Worm (Caenorhabditis elegans) whole organism, L3 larva: Measurements from ENCODE around the gene glt-4.

Experiments
- ama-1 ChIP-seq: fragments of 150-350 bp; optimal IDR thresholded peaks from 2 replicates; lab custom pipeline; 2018
- egl-27 ChIP-seq: sonication (generic microtip); optimal IDR thresholded peaks from 4 replicates; lab custom pipeline; 2017; ENCODE audit warnings: missing biosample characterization, missing genetic modification reagents, missing genetic modification characterization
- nhr-237 ChIP-seq: fragments of 150-350 bp; optimal IDR thresholded peaks from 2 replicates; lab custom pipeline; 2014; ENCODE audit warnings: missing biosample characterization, missing genetic modification characterization
- unc-39 ChIP-seq: sonication (generic microtip); optimal IDR thresholded peaks from 4 replicates; lab custom pipeline; 2017; ENCODE audit warnings: missing biosample characterization, missing genetic modification characterization
- ztf-11 ChIP-seq: fragments of 150-350 bp; optimal IDR thresholded peaks from 2 replicates; lab custom pipeline; 2014; ENCODE audit warnings: missing biosample characterization, missing genetic modification characterization

ce11 chrX:6373348-6373747 lies 29.9 kb upstream of the glt-4 start, which contains the start of gene C03B1.17:
- no peak for TF ChIP-seq unc-39 (tag; lab: Kevin White, UChicago)
- no peak for TF ChIP-seq ama-1 (lab: Kevin White, UChicago)
- no peak for TF ChIP-seq nhr-237 (tag; lab: Kevin White, UChicago)
- TF ChIP-seq egl-27 = no peak
- no peak for TF ChIP-seq ztf-11
